Worm (Caenorhabditis elegans): ENCODE data around the gene moe-3.

moe-3 gene

ce11 chrII:13152409-13152808 lies 13.1 kb downstream of the moe-3 start:
- TF ChIP-seq elt-4 (tag; optimal IDR thresholded peaks at IDR 0.05): peak; percentile 64
- no peak for TF ChIP-seq nfya-1 (tag; optimal IDR thresholded peaks at IDR 0.05)
- no peak for TF ChIP-seq pros-1 (tag; optimal IDR thresholded peaks at IDR 0.05)

ce11 chrII:13149965-13150364 lies 15.6 kb downstream of the moe-3 start:
- TF ChIP-seq pag-3 (tag; optimal IDR thresholded peaks at IDR 0.05; ENCODE audit: borderline replicate concordance) (no peak), ceh-24 (tag; optimal IDR thresholded peaks at IDR 0.05) (no peak), ceh-18 (tag; optimal IDR thresholded peaks at IDR 0.05) (no peak), ceh-31 (tag; optimal IDR thresholded peaks at IDR 0.05) (no peak), tbx-2 (tag; optimal IDR thresholded peaks at IDR 0.05) (no peak), pqm-1 (tag; optimal IDR thresholded peaks at IDR 0.05) (no peak), hlh-6 (tag; optimal IDR thresholded peaks at IDR 0.05) (no peak), ceh-19 (GFP tag; optimal IDR thresholded peaks at IDR 0.05) (no peak)

ce11 chrII:13148247-13148646 lies 17.3 kb downstream of the moe-3 start:
- TF ChIP-seq ceh-19 (GFP tag; optimal IDR thresholded peaks at IDR 0.05): no peak
- no peak for TF ChIP-seq ceh-34 (tag; optimal IDR thresholded peaks at IDR 0.05)
- no peak for TF ChIP-seq zip-5 (tag; optimal IDR thresholded peaks at IDR 0.05)
- TF ChIP-seq eyg-1 (tag; optimal IDR thresholded peaks at IDR 0.05): no peak
- TF ChIP-seq ama-1 (optimal IDR thresholded peaks at IDR 0.05): no peak
- no peak for TF ChIP-seq hlh-6 (tag; optimal IDR thresholded peaks at IDR 0.05)

ce11 chrII:13145204-13145603 lies 20.3 kb downstream of the moe-3 start, which contains the start of gene mltn-1:
Gene mltn-1, minus strand, starts transcription at chrII:13145225.
- no peak for TF ChIP-seq lim-6 (tag; optimal IDR thresholded peaks at IDR 0.05)
- no peak for TF ChIP-seq tbx-2 (tag; optimal IDR thresholded peaks at IDR 0.05)
- no peak for TF ChIP-seq sdc-2 (tag; optimal IDR thresholded peaks at IDR 0.05)
- TF ChIP-seq pat-9 (tag; optimal IDR thresholded peaks at IDR 0.05): no peak
- TF ChIP-seq ets-4 (tag; optimal IDR thresholded peaks at IDR 0.05): no peak
- TF ChIP-seq ceh-34 (tag; optimal IDR thresholded peaks at IDR 0.05): no peak
- no peak for TF ChIP-seq tbx-7 (tag; optimal IDR thresholded peaks at IDR 0.05)
- no peak for TF ChIP-seq C38D4.7 (GFP tag; optimal IDR thresholded peaks at IDR 0.05)
- no peak for TF ChIP-seq unc-42 (tag; optimal IDR thresholded peaks at IDR 0.05)
- TF ChIP-seq che-1 (tag; optimal IDR thresholded peaks at IDR 0.05): no peak
- no peak for TF ChIP-seq dmd-4 (tag; optimal IDR thresholded peaks at IDR 0.05; ENCODE audit: borderline replicate concordance)
- no peak for TF ChIP-seq npax-4 (tag; optimal IDR thresholded peaks at IDR 0.05)
- TF ChIP-seq nhr-232 (tag; optimal IDR thresholded peaks at IDR 0.05): no peak
- TF ChIP-seq mec-3 (tag; optimal IDR thresholded peaks at IDR 0.05; ENCODE audit: borderline replicate concordance): no peak
- TF ChIP-seq ceh-18 (tag; optimal IDR thresholded peaks at IDR 0.05): no peak
- TF ChIP-seq eyg-1 (tag; optimal IDR thresholded peaks at IDR 0.05): no peak
- TF ChIP-seq ceh-22 (tag; optimal IDR thresholded peaks at IDR 0.05): no peak
- TF ChIP-seq syd-9 (tag; optimal IDR thresholded peaks at IDR 0.05): no peak

ce11 chrII:13142372-13142771 lies 23.2 kb downstream of the moe-3 start:
- TF ChIP-seq npax-4 (tag; optimal IDR thresholded peaks at IDR 0.05): no peak
- no peak for TF ChIP-seq nfya-1 (tag; optimal IDR thresholded peaks at IDR 0.05)
- no peak for TF ChIP-seq ahr-1 (tag; optimal IDR thresholded peaks at IDR 0.05)

ce11 chrII:13139573-13139972 lies 26.0 kb downstream of the moe-3 start:
- TF ChIP-seq hlh-8 (tag; optimal IDR thresholded peaks at IDR 0.05) (no peak), ceh-18 (tag; optimal IDR thresholded peaks at IDR 0.05) (no peak), ceh-2 (tag; optimal IDR thresholded peaks at IDR 0.05) (no peak), zip-5 (tag; optimal IDR thresholded peaks at IDR 0.05) (no peak), ztf-16 (tag; optimal IDR thresholded peaks at IDR 0.05) (no peak), nfya-1 (tag; optimal IDR thresholded peaks at IDR 0.05) (no peak), hlh-30 (tag; optimal IDR thresholded peaks at IDR 0.05; ENCODE audit: insufficient read depth) (no peak), unc-3 (GFP tag; conservative IDR thresholded peaks at IDR 0.05) (no peak), unc-3 (tag; optimal IDR thresholded peaks at IDR 0.05) (no peak), pqm-1 (tag; optimal IDR thresholded peaks at IDR 0.05) (no peak), hlh-13 (GFP tag; optimal IDR thresholded peaks at IDR 0.05) (no peak), odd-2 (tag; optimal IDR thresholded peaks at IDR 0.05) (no peak), ceh-45 (GFP tag; IDR thresholded peaks at IDR 0.05) (no peak), Y22D7AL.16 (tag; optimal IDR thresholded peaks at IDR 0.05) (no peak), fax-1 (tag; optimal IDR thresholded peaks at IDR 0.05) (no peak), ceh-31 (tag; optimal IDR thresholded peaks at IDR 0.05) (no peak), pax-1 (tag; optimal IDR thresholded peaks at IDR 0.05) (no peak), lim-6 (tag; optimal IDR thresholded peaks at IDR 0.05) (no peak), hlh-15 (tag; optimal IDR thresholded peaks at IDR 0.05) (no peak), eyg-1 (tag; optimal IDR thresholded peaks at IDR 0.05) (no peak)
